Worm (Caenorhabditis elegans) whole organism, L2 larva: ENCODE results near the gene nspd-3.

Experiments
- aly-2 ChIP-seq: fragments of 150-350 bp; optimal IDR thresholded peaks from 2 replicates; lab custom pipeline; 2014; ENCODE audit warnings: missing biosample characterization, missing genetic modification characterization
- ama-1 ChIP-seq: fragments of 150-350 bp; optimal IDR thresholded peaks from 2 replicates; lab custom pipeline; 2018; ENCODE audit warnings: inconsistent platforms
- blmp-1 ChIP-seq: sonication (generic microtip); optimal IDR thresholded peaks from 2 replicates; lab custom pipeline; 2017; ENCODE audit warnings: missing genetic modification characterization, mild to moderate bottlenecking, missing compliant biosample characterization, antibody characterized with exemption, moderate library complexity; ENCODE audit not compliant: insufficient read depth
- fos-1 ChIP-seq: fragments of 150-350 bp; optimal IDR thresholded peaks from 2 replicates; lab custom pipeline; 2014; ENCODE audit warnings: missing biosample characterization, missing genetic modification characterization
- lin-39 ChIP-seq: fragments of 150-350 bp; optimal IDR thresholded peaks from 2 replicates; lab custom pipeline; 2014; ENCODE audit warnings: missing biosample characterization, missing genetic modification reagents, missing genetic modification characterization
- nhr-237 ChIP-seq: fragments of 150-350 bp; optimal IDR thresholded peaks from 2 replicates; lab custom pipeline; 2014; ENCODE audit warnings: missing biosample characterization, missing genetic modification characterization
- ztf-11 ChIP-seq: sonication (generic microtip); optimal IDR thresholded peaks from 2 replicates; lab custom pipeline; 2017; ENCODE audit warnings: missing biosample characterization, missing genetic modification characterization
- ztf-4 ChIP-seq: fragments of 150-350 bp; optimal IDR thresholded peaks from 2 replicates; lab custom pipeline; 2014; ENCODE audit warnings: missing biosample characterization, missing genetic modification characterization

DNA sequence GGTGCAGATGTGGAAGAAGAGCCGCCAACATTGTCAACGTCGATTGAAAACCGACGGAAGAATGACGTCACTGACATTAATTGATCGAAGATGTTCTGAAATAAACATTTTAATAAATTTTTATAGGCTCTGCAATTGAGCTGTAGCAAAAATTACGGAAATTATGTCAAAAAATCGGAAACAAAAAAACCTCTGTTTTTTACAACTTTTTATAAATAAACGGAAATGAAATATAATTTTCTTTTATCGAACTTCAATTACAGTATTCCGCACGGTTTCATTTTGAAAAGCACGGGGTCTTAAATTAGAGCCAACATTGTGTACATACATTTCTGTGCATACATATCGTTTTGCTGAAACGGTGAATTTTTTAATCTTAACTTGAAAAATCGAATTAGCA lies 10.4 kb downstream of the nspd-3 start, which contains the start of gene soc-2:
- TF ChIP-seq blmp-1 (tag; lab: Kevin White, UChicago) = no peak
- no peak for TF ChIP-seq aly-2 (tag; lab: Kevin White, UChicago)
- TF ChIP-seq ama-1 (lab: Kevin White, UChicago) = no peak
- no peak for TF ChIP-seq lin-39 (tag; lab: Kevin White, UChicago)
- TF ChIP-seq fos-1 = no peak
- TF ChIP-seq ztf-4 (tag; lab: Kevin White, UChicago) = no peak
- TF ChIP-seq nhr-237 (tag; lab: Kevin White, UChicago) = no peak
- no peak for TF ChIP-seq ztf-11
